Fruit fly (Drosophila melanogaster): ENCODE results near the gene Spt3.

Spt3 gene

DNA sequence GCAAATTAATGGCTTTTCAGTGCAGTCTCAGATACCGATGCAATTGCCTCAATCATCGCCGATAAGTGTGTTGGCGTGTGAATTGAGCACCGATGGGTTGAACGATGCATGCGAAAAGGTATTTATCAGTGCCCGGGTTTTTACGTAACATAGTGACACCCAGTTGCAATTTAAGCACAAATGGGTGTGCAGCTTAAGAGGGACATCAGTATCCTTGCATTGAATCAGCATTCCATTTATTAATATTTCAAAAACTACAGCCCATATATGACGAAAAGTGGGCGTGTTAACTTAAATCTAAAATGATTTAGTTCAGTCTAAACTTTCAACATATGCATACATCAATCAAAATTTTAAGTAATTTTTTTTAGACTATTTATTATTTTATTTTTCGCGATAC is 15.9 kb downstream of the Spt3 start, which contains the start of gene ssp5:
Gene ssp5, plus strand, starts transcription at position 301 of the 400 bp plus-strand sequence.
- peak; percentile 46 for TF ChIP-seq svp (GFP tag)
- TF ChIP-seq Ets96B (tag; optimal IDR thresholded peaks at IDR 0.05): no peak
- no peak for TF ChIP-seq fd59A (GFP tag; optimal IDR thresholded peaks at IDR 0.05)

dm6 chr3R:12040228-12040627 is 23.3 kb downstream of the Spt3 start, which contains the start of gene CG14736:
TSS of gene CG14736 (plus strand) at chr3R:12040528.
- TF ChIP-seq Hr39 (GFP tag; optimal IDR thresholded peaks at IDR 0.05) (no peak), CG15336 (GFP tag; IDR thresholded peaks at IDR 0.05) (no peak), Met (GFP tag; optimal IDR thresholded peaks at IDR 0.05) (no peak), CG8319 (GFP tag; optimal IDR thresholded peaks at IDR 0.05) (no peak), net (GFP tag; optimal IDR thresholded peaks at IDR 0.05) (no peak), achi (GFP tag; optimal IDR thresholded peaks at IDR 0.05) (no peak), ss (GFP tag; optimal IDR thresholded peaks at IDR 0.05) (no peak), fkh (GFP tag; optimal IDR thresholded peaks at IDR 0.05) (no peak), fd59A (GFP tag; optimal IDR thresholded peaks at IDR 0.05) (no peak), topi (GFP tag; optimal IDR thresholded peaks at IDR 0.05) (no peak), svp (GFP tag) (no peak), CG31627 (GFP tag; optimal IDR thresholded peaks at IDR 0.05) (no peak), Ets21C (GFP tag; optimal IDR thresholded peaks at IDR 0.05) (no peak), CG8632 (GFP tag; optimal IDR thresholded peaks at IDR 0.05) (no peak), Blimp-1 (GFP tag; optimal IDR thresholded peaks at IDR 0.05) (no peak), CG16779 (tag; optimal IDR thresholded peaks at IDR 0.05) (no peak)

DNA sequence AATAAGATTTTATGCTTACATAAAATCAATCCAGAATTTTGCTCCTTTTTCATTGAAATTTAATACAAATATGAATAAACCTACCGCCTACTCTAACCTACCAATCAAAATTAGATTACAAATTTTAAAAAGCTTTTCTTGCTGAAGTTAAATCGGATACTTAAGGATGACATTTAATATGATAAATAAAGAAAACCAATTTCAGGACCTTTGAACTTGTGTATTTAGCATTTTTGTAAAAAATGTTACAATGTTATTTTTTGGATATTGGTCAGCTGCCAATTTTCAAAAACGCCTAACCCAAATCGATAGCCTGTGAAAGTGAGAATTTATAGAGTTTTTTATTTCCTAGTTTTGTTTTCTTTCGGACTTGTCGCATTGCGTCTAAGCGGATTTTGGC is 32.2 kb downstream of the Spt3 start, which contains the start of gene CG14739:
Gene CG14739, minus strand, starts transcription at position 101 of the 400 bp plus-strand sequence.
- no peak for TF ChIP-seq acj6 (GFP tag; optimal IDR thresholded peaks at IDR 0.05)

DNA sequence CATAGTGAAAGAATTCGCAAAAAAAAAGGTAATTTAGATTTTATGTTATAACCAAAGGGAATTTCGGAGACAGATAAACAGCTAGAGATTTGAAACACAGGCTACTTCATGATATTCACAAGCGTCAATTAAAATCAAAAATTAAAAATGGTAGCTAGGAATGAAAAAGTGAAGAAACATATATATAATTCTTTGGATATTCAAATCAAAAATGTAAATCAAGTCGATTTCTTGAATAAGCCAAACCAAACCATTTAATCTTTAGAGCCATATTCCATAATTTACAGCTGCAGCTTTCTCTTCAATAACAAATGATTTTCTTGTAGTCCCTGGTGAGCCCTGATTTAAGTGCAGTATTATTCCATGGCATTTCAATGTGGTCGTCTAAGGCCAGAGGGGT is 45.9 kb downstream of the Spt3 start, which contains the start of gene CG14740:
Gene CG14740, minus strand, starts transcription at position 101 of the 400 bp plus-strand sequence.
- TF ChIP-seq topi (GFP tag; optimal IDR thresholded peaks at IDR 0.05) (no peak), CG8319 (GFP tag; optimal IDR thresholded peaks at IDR 0.05) (no peak), CG9139 (GFP tag; optimal IDR thresholded peaks at IDR 0.05) (no peak), CG6808 (GFP tag; optimal IDR thresholded peaks at IDR 0.05) (no peak), achi (GFP tag; optimal IDR thresholded peaks at IDR 0.05) (no peak), CG8119 (GFP tag; IDR thresholded peaks at IDR 0.05) (no peak), CG3919 (GFP tag; optimal IDR thresholded peaks at IDR 0.05) (no peak)
